Worm (Caenorhabditis elegans) whole organism, midembryonic: ENCODE results near the gene C25G4.8.
"Not testable (repeated sequence)": the region's sequence is repeated elsewhere in the genome, so short reads cannot be mapped to it uniquely, and the experiment has no call there.

Experiments used
- T22C8.4 ChIP-seq: fragments of 200-800 bp; sonication (Bioruptor generic); IDR thresholded peaks from 2 replicates; pipeline ENCODE4 v1.3.6; 2022; ENCODE audit warnings: missing genetic modification characterization, missing compliant biosample characterization
- cog-1 ChIP-seq: sonication (generic microtip); optimal IDR thresholded peaks from 2 replicates; lab custom pipeline; 2016; ENCODE audit warnings: missing genetic modification characterization, missing compliant biosample characterization
- flt-1 ChIP-seq: fragments of 200-800 bp; sonication (Bioruptor generic); IDR thresholded peaks from 2 replicates; pipeline ENCODE4 v1.3.6; 2022; ENCODE audit warnings: missing genetic modification characterization, missing compliant biosample characterization
- klf-2 ChIP-seq: fragments of 200-800 bp; sonication (Bioruptor generic); conservative IDR thresholded peaks from 2 replicates; pipeline ENCODE4 v1.3.6; 2022; ENCODE audit warnings: missing genetic modification reagents, missing genetic modification characterization, missing compliant biosample characterization
- med-1 ChIP-seq: sonication (generic microtip); optimal IDR thresholded peaks from 2 replicates; lab custom pipeline; 2017; ENCODE audit warnings: missing genetic modification characterization, mild to moderate bottlenecking, missing compliant biosample characterization, antibody characterized with exemption, missing genetic modification reagents; ENCODE audit not compliant: insufficient read depth
- ref-1 ChIP-seq: fragments of 200-800 bp; sonication (Bioruptor generic); conservative IDR thresholded peaks from 2 replicates; pipeline ENCODE4 v1.3.6; 2022; ENCODE audit warnings: missing genetic modification reagents, missing genetic modification characterization, missing compliant biosample characterization
- tab-1 ChIP-seq: fragments of 200-800 bp; sonication (Bioruptor generic); IDR thresholded peaks from 2 replicates; pipeline ENCODE4 v1.3.6; 2022; ENCODE audit warnings: missing genetic modification characterization, missing compliant biosample characterization
- ztf-23 ChIP-seq: fragments of 200-800 bp; sonication (Bioruptor generic); IDR thresholded peaks from 2 replicates; pipeline ENCODE4 v1.3.6; 2022; ENCODE audit warnings: missing genetic modification reagents, missing genetic modification characterization, missing compliant biosample characterization
- ztf-29 ChIP-seq: fragments of 200-800 bp; sonication (Bioruptor generic); IDR thresholded peaks from 2 replicates; pipeline ENCODE4 v1.3.6; 2022; ENCODE audit warnings: missing genetic modification reagents, missing genetic modification characterization, missing compliant biosample characterization

Gene C25G4.8

DNA sequence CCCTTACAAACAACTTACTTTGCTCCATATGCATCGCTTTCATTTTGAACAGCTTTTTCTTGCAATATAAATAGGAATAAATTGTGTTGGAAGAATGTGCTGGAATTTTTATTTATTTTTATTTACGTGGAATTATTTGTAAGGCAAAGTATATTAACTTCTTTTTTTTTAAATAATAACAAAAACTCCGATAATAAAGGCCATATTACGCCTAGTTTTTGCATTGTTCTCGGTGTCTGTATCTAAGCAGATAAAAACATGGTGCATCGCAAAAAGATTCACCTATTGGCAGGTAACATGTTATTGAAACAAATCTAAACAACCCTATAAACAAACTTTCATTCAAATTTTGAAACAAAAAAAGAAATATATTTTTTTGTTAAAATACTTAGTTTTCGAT, at the start of gene C25G4.8:
Gene C25G4.8, minus strand, starts transcription at position 101 of the 400 bp plus-strand sequence.
- no peak for TF ChIP-seq tab-1 (GFP tag; lab: Robert Waterston, UW)
- no peak for TF ChIP-seq med-1 (GFP tag; lab: Kevin White, UChicago)
- TF ChIP-seq ref-1 (GFP tag; lab: Robert Waterston, UW) = no peak
- no peak for TF ChIP-seq cog-1 (tag; lab: Kevin White, UChicago)
- TF ChIP-seq T22C8.4 (GFP tag; lab: Robert Waterston, UW) = no peak
- no peak for TF ChIP-seq ztf-29 (GFP tag; lab: Robert Waterston, UW)
- TF ChIP-seq ztf-23 = no peak
- TF ChIP-seq klf-2 = no peak
- TF ChIP-seq flt-1 (GFP tag; lab: Robert Waterston, UW) = no peak

DNA sequence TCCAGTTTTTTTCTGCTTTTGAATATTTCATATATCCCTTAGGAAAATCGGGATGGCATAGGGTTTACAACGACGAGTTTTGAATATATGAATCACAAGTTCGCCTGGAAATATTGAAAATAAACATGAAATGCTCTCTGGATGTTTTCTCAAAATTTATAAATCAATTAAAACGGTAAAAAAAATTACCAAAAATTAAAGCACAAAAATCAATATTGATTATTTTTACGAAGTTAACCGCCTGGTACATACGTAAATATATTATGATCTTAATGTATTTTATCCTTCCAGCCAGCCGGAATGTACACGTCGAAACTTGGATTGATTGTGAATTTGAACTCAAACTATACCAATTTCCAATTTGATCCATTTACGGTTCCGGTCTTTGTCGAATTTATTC, 42.1 kb upstream of the C25G4.8 start, which contains the start of gene sru-17:
Gene sru-17, plus strand, starts transcription at position 301 of the 400 bp plus-strand sequence.
- not testable (repeated sequence) for TF ChIP-seq ztf-23; klf-2; T22C8.4 (GFP tag; lab: Robert Waterston, UW)

DNA sequence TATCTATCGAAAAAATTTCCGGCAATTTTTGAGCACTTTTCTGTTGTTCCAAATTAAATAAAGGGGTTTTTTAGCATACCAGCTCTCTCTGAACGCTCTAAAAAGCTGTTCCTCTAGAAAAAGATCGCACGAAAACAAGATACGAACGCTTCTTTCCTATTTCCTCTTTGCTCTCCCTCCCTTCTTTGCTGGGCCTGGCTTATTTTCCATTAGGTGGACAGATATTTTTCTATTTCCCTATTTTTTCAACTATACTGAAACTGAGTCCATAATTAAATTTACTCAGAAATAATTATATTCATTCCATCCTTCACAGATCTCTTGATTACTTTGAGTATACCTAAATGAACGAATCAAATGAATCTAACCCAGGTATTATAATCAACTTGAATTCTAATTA, 38.7 kb upstream of the C25G4.8 start, which contains the start of gene sru-18:
Gene sru-18, plus strand, starts transcription at position 301 of the 400 bp plus-strand sequence.
- TF ChIP-seq med-1 (GFP tag; lab: Kevin White, UChicago) = no peak
- TF ChIP-seq ref-1 (GFP tag; lab: Robert Waterston, UW) = no peak
- no peak for TF ChIP-seq tab-1 (GFP tag; lab: Robert Waterston, UW)
- TF ChIP-seq cog-1 (tag; lab: Kevin White, UChicago) = no peak
- no peak for TF ChIP-seq ztf-23
- TF ChIP-seq ztf-29 (GFP tag; lab: Robert Waterston, UW) = no peak

DNA sequence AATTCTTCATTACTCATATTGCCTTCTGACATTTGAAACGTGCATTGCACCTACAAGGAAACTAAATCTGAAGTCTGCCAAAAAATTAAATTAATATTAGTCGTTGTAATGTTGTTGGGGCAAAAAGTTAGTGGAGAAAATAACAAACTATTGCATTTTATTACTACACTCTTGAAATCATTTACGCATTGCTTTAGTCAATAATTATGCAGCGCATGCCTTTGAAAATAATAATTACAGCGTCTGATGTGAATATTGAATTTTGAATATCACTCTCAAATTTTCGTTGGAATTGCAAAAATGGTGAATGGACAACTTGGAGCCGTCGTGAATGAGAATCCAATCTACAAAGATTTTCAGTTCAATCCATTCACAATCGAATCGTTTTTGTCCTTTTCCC, 35.0 kb upstream of the C25G4.8 start, which contains the start of gene sru-19:
Gene sru-19, plus strand, starts transcription at position 301 of the 400 bp plus-strand sequence.
- TF ChIP-seq ztf-23 (no peak), tab-1 (GFP tag; lab: Robert Waterston, UW) (no peak), T22C8.4 (GFP tag; lab: Robert Waterston, UW) (no peak), cog-1 (tag; lab: Kevin White, UChicago) (no peak), ref-1 (GFP tag; lab: Robert Waterston, UW) (no peak), med-1 (GFP tag; lab: Kevin White, UChicago) (no peak)

DNA sequence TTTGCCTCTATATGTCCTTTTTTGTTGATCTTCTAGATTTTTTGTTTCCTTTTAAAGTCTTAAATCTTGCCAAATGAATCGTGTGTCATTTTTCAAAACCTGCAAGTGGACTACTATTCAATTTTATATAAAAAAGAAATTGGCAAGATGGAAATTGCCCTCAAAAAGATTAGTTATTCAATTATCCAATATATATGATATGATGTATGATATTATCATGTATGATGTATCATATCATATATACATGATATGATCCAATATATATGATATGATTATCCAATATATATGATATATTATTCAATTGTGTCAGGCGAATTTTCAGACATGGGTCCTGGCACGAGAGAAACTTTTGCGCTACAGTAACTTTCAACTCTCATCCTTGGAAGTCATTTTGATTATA, 31.9 kb upstream of the C25G4.8 start, which contains the start of gene sru-20:
Gene sru-20, plus strand, starts transcription at position 301 of the 400 bp plus-strand sequence.
- TF ChIP-seq T22C8.4 (GFP tag; lab: Robert Waterston, UW) (no peak), ztf-23 (no peak), tab-1 (GFP tag; lab: Robert Waterston, UW) (no peak), flt-1 (GFP tag; lab: Robert Waterston, UW) (no peak), cog-1 (tag; lab: Kevin White, UChicago) (no peak), ztf-29 (GFP tag; lab: Robert Waterston, UW) (no peak), klf-2 (no peak), ref-1 (GFP tag; lab: Robert Waterston, UW) (no peak), med-1 (GFP tag; lab: Kevin White, UChicago) (no peak)

DNA sequence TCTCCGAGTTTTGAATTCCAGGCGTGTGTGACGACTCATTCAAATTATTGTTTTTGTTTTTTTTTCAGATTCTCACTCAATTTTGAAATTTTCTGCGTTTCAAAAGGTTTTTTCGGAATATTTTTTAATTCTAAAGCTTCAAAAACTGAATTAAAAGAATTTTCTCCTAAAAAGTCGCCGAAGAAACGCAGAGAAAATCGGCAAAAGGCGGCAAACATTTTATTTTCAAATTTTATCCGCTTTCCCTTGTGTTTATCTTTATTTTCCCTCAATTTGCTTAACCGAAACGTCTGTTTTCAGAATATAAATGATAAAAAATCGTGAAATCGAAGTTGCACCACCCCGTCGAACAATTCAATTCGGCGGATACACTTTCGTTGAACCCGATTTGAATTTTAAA, 27.2 kb upstream of the C25G4.8 start, which contains the start of gene him-6:
Gene him-6, plus strand, starts transcription at position 301 of the 400 bp plus-strand sequence.
- TF ChIP-seq klf-2 (no peak), med-1 (GFP tag; lab: Kevin White, UChicago) (no peak), T22C8.4 (GFP tag; lab: Robert Waterston, UW) (no peak), cog-1 (tag; lab: Kevin White, UChicago) (no peak), tab-1 (GFP tag; lab: Robert Waterston, UW) (no peak), ref-1 (GFP tag; lab: Robert Waterston, UW) (no peak), ztf-29 (GFP tag; lab: Robert Waterston, UW) (no peak), ztf-23 (no peak), flt-1 (GFP tag; lab: Robert Waterston, UW) (no peak)

DNA sequence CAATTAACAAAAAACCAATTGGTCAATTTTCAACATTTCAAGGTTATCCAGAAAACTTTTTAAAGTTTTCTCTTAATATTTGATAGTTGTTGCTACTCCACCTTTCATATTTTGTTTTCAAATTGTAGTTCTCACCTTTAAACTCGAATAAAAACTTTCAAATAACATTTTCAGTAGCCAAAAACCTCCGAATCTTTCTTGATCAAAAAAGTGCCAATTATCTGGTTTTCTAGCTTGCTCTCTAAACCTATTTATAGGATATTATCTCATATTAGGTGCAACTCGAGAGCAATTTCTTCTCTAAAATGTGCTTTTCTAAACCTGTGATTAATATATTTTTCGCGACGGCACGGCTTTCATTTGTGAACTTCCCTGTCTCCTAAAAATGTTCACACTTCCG, 23.9 kb upstream of the C25G4.8 start, which contains the start of gene sru-26:
Gene sru-26, plus strand, starts transcription at position 301 of the 400 bp plus-strand sequence.
- TF ChIP-seq ztf-29 (GFP tag; lab: Robert Waterston, UW) (no peak), tab-1 (GFP tag; lab: Robert Waterston, UW) (no peak), med-1 (GFP tag; lab: Kevin White, UChicago) (no peak)

DNA sequence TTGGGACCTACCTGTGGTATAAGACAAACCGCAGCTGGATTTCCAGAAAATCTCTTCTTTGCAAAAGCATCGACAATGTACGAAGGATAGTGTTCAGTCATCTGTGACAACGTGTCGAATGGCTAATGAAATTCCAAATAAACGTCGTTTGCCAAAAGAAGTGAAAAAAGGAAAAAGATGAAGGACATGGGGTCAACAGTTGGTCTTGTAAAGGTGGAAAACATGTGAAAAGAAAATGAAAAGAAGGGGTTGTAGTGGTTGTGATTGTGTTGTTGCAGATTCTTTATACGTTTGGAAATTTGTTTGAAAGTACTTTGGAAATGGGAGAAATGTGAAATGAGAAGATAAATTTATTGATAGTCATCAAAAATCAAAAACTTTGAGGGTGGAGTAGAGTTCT, 21.2 kb upstream of the C25G4.8 start, which contains the start of gene T04A11.4:
Gene T04A11.4, minus strand, starts transcription at position 101 of the 400 bp plus-strand sequence.
- TF ChIP-seq ztf-23; T22C8.4 (GFP tag; lab: Robert Waterston, UW); tab-1 (GFP tag; lab: Robert Waterston, UW): not testable (repeated sequence)

DNA sequence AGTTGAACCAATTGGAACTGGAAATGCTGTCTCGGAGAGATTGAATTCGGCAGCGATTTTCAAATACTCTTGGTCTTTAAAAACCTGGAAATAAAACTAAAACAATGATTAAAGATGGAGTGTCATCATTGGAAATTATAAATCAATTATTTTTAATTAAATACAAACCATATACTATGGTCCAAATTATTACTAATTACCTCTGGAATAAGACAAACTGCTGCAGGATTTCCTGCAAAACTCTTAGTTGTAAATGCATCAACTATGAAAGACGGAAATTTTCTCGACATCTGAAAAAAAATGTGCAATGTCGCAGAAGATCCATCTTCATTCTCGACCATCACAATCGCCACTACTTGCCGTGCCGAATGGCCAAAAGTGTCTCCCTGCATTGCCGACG, 15.4 kb upstream of the C25G4.8 start, which contains the start of gene igdb-1:
Gene igdb-1, plus strand, starts transcription at position 301 of the 400 bp plus-strand sequence.
- not testable (repeated sequence) for TF ChIP-seq tab-1 (GFP tag; lab: Robert Waterston, UW); T22C8.4 (GFP tag; lab: Robert Waterston, UW); med-1 (GFP tag; lab: Kevin White, UChicago)

DNA sequence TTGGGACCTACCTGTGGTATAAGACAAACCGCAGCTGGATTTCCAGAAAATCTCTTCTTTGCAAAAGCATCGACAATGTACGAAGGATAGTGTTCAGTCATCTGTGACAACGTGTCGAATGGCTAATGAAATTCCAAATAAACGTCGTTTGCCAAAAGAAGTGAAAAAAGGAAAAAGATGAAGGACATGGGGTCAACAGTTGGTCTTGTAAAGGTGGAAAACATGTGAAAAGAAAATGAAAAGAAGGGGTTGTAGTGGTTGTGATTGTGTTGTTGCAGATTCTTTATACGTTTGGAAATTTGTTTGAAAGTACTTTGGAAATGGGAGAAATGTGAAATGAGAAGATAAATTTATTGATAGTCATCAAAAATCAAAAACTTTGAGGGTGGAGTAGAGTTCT, 13.7 kb upstream of the C25G4.8 start, which contains the start of gene T04A11.1:
Gene T04A11.1, minus strand, starts transcription at position 101 of the 400 bp plus-strand sequence.
- TF ChIP-seq tab-1, T22C8.4, ztf-29 (GFP tag; lab: Robert Waterston, UW): not testable (repeated sequence)
